Fruit fly (Drosophila melanogaster) whole organism, wandering third instar larva: ENCODE results near the gene gro.

Experiments used
- CG32264 ChIP-seq: fragments of 200-800 bp; sonication (Bioruptor generic); optimal IDR thresholded peaks from 2 replicates; lab custom pipeline; 2016; ENCODE audit warnings: missing biosample characterization, missing genetic modification characterization
- CG9705 ChIP-seq: fragments of 200-800 bp; sonication (Bioruptor generic); optimal IDR thresholded peaks from 2 replicates; lab custom pipeline; 2018; ENCODE audit warnings: missing biosample characterization, mild to moderate bottlenecking, missing genetic modification characterization
- CrebA ChIP-seq: fragments of 200-800 bp; sonication (Bioruptor generic); optimal IDR thresholded peaks from 2 replicates; lab custom pipeline; 2016; ENCODE audit warnings: missing biosample characterization, mild to moderate bottlenecking, missing genetic modification characterization, borderline replicate concordance
- Dfd ChIP-seq: fragments of >200 bp; optimal IDR thresholded peaks from 2 replicates; lab custom pipeline; 2017; ENCODE audit warnings: missing biosample characterization, missing genetic modification characterization
- Dif ChIP-seq: fragments of 200-275, 200-300 bp; sonication (Bioruptor generic); optimal IDR thresholded peaks from 2 replicates; lab custom pipeline; 2018; ENCODE audit warnings: missing biosample characterization, missing genetic modification characterization; ENCODE audit not compliant: partially characterized antibody
- GATAd ChIP-seq: sonication (Bioruptor generic); optimal IDR thresholded peaks from 2 replicates; lab custom pipeline; 2016; ENCODE audit warnings: missing biosample characterization, missing genetic modification characterization
- HLH106 ChIP-seq: fragments of 200-800 bp; optimal IDR thresholded peaks from 3 replicates; lab custom pipeline; 2019; ENCODE audit warnings: missing biosample characterization, mild to moderate bottlenecking, missing genetic modification characterization, moderate library complexity
- Hnf4 ChIP-seq: fragments of 200-800 bp; sonication (Bioruptor generic); optimal IDR thresholded peaks from 2 replicates; lab custom pipeline; 2016; ENCODE audit warnings: missing biosample characterization, mild to moderate bottlenecking, missing genetic modification characterization
- Hr78 ChIP-seq: fragments of >200 bp; optimal IDR thresholded peaks from 2 replicates; lab custom pipeline; 2017; ENCODE audit warnings: missing biosample characterization, missing genetic modification characterization
- Hr83 ChIP-seq: fragments of 200-300 bp; sonication (Bioruptor generic); optimal IDR thresholded peaks from 2 replicates; lab custom pipeline; 2016; ENCODE audit warnings: missing biosample characterization, mild to moderate bottlenecking, missing genetic modification characterization, moderate library complexity; ENCODE audit not compliant: poor library complexity, severe bottlenecking
- Jra ChIP-seq: sonication (Bioruptor generic); optimal IDR thresholded peaks from 2 replicates; lab custom pipeline; 2016; ENCODE audit warnings: missing biosample characterization, missing genetic modification characterization
- Mio ChIP-seq: sonication (Bioruptor generic); optimal IDR thresholded peaks from 2 replicates; lab custom pipeline; 2016; ENCODE audit warnings: missing biosample characterization, missing genetic modification characterization
- OdsH ChIP-seq: fragments of 200-800 bp; sonication (Bioruptor generic); optimal IDR thresholded peaks from 2 replicates; lab custom pipeline; 2016; ENCODE audit warnings: missing biosample characterization, mild to moderate bottlenecking, missing genetic modification characterization
- Rel ChIP-seq, 2 experiments: fragments of 200-800 bp; sonication (Bioruptor generic) in 1 of 2; optimal IDR thresholded peaks; 2 replicates in 1 of 2; 3 replicates in 1 of 2; lab custom pipeline; 2016 to 2019; ENCODE audit warnings: mild to moderate bottlenecking in 2 of 2, missing biosample characterization in 2 of 2, missing genetic modification characterization in 2 of 2, moderate library complexity in 1 of 2
- Sp1 ChIP-seq: fragments of 200-800 bp; sonication (Bioruptor generic); optimal IDR thresholded peaks from 3 replicates; lab custom pipeline; 2019; ENCODE audit warnings: missing biosample characterization, mild to moderate bottlenecking, missing genetic modification characterization, moderate library complexity
- Vsx2 ChIP-seq: fragments of 200-300, 225-300 bp; sonication (Bioruptor generic); optimal IDR thresholded peaks from 2 replicates; lab custom pipeline; 2018; ENCODE audit warnings: missing biosample characterization, missing genetic modification characterization; ENCODE audit not compliant: partially characterized antibody
- br ChIP-seq: fragments of 200-800 bp; sonication (Bioruptor generic); optimal IDR thresholded peaks from 2 replicates; lab custom pipeline; 2016; ENCODE audit warnings: missing biosample characterization, missing genetic modification characterization
- brk ChIP-seq: fragments of 200-800 bp; sonication (Bioruptor generic); optimal IDR thresholded peaks from 2 replicates; lab custom pipeline; 2016; ENCODE audit warnings: missing biosample characterization, mild to moderate bottlenecking, missing genetic modification characterization
- dl ChIP-seq, 2 experiments: fragments of 175-275, 200-275 bp in 1 of 2; fragments of 200-275 bp in 1 of 2; sonication (Bioruptor generic); optimal IDR thresholded peaks; lab custom pipeline; 2018; ENCODE audit warnings: mild to moderate bottlenecking in 2 of 2, missing biosample characterization in 2 of 2, missing genetic modification characterization in 2 of 2, moderate library complexity in 2 of 2; ENCODE audit not compliant: partially characterized antibody in 2 of 2, insufficient read depth in 1 of 2
- dmrt93B ChIP-seq: fragments of 200-800 bp; sonication (Bioruptor generic); optimal IDR thresholded peaks from 2 replicates; lab custom pipeline; 2018; ENCODE audit warnings: missing biosample characterization, mild to moderate bottlenecking, missing genetic modification characterization
- ey ChIP-seq: fragments of 200-800 bp; sonication (Bioruptor generic); optimal IDR thresholded peaks from 2 replicates; lab custom pipeline; 2016; ENCODE audit warnings: missing biosample characterization, missing genetic modification characterization
- foxo ChIP-seq, 2 experiments: fragments of 200-800 bp; sonication (Bioruptor generic); optimal IDR thresholded peaks; 2 replicates in 1 of 2; 3 replicates in 1 of 2; lab custom pipeline; 2016 to 2017; ENCODE audit warnings: missing biosample characterization in 2 of 2, missing genetic modification characterization in 2 of 2
- fru ChIP-seq: fragments of 200-800 bp; sonication (Bioruptor generic); optimal IDR thresholded peaks from 3 replicates; lab custom pipeline; 2016; ENCODE audit warnings: missing biosample characterization, mild to moderate bottlenecking, missing genetic modification characterization
- h ChIP-seq: fragments of 200-800 bp; sonication (Bioruptor generic); optimal IDR thresholded peaks from 3 replicates; lab custom pipeline; 2016; ENCODE audit warnings: missing biosample characterization, mild to moderate bottlenecking, missing genetic modification characterization
- jim ChIP-seq: fragments of 175-275, 200-325 bp; sonication (Bioruptor generic); optimal IDR thresholded peaks from 2 replicates; lab custom pipeline; 2016; ENCODE audit warnings: missing biosample characterization, mild to moderate bottlenecking, missing genetic modification characterization
- lola ChIP-seq: fragments of >200 bp; optimal IDR thresholded peaks from 2 replicates; lab custom pipeline; 2017; ENCODE audit warnings: missing biosample characterization, missing genetic modification characterization
- psq ChIP-seq: fragments of 200-800 bp; sonication (Bioruptor generic); optimal IDR thresholded peaks from 3 replicates; lab custom pipeline; 2017; ENCODE audit warnings: missing biosample characterization, mild to moderate bottlenecking, missing genetic modification characterization, moderate library complexity
- rgr ChIP-seq: fragments of 200-800 bp; sonication (Bioruptor generic); optimal IDR thresholded peaks from 3 replicates; lab custom pipeline; 2016; ENCODE audit warnings: missing biosample characterization, mild to moderate bottlenecking, missing genetic modification characterization
- sage ChIP-seq: fragments of 200-800 bp; sonication (Bioruptor generic); optimal IDR thresholded peaks from 2 replicates; lab custom pipeline; 2016; ENCODE audit warnings: missing biosample characterization, mild to moderate bottlenecking, missing genetic modification characterization
- sv ChIP-seq: fragments of 200-800 bp; sonication (Bioruptor generic); optimal IDR thresholded peaks from 3 replicates; lab custom pipeline; 2016; ENCODE audit warnings: missing biosample characterization, missing genetic modification characterization
- tai ChIP-seq: sonication (Bioruptor generic); optimal IDR thresholded peaks from 2 replicates; lab custom pipeline; 2016; ENCODE audit warnings: missing biosample characterization, missing genetic modification characterization
- woc ChIP-seq: sonication (Bioruptor generic); optimal IDR thresholded peaks from 2 replicates; lab custom pipeline; 2016; ENCODE audit warnings: missing biosample characterization, mild to moderate bottlenecking, missing genetic modification characterization

Gene gro

dm6 chr3R:26095551-26095950 is 54.0 kb downstream of the gro start:
- TF ChIP-seq dl (GFP tag; optimal IDR thresholded peaks at IDR 0.05; lab: Kevin White, UChicago; ENCODE audit: insufficient read depth in 1 of 2, partially characterized antibody in 2 of 2): no peak
- no peak for TF ChIP-seq Sp1 (GFP tag; lab: Kevin White, UChicago)
- TF ChIP-seq HLH106 (tag; lab: Kevin White, UChicago): no peak
- no peak for TF ChIP-seq tai
- no peak for TF ChIP-seq brk (GFP tag; lab: Kevin White, UChicago)
- no peak for TF ChIP-seq fru (GFP tag; lab: Kevin White, UChicago)
- TF ChIP-seq sage (GFP tag; lab: Kevin White, UChicago): no peak
- no peak for TF ChIP-seq Hr83
- TF ChIP-seq Hr78: no peak
- TF ChIP-seq jim (GFP tag; lab: Kevin White, UChicago): no peak
- no peak for TF ChIP-seq CrebA (GFP tag; lab: Kevin White, UChicago)
- TF ChIP-seq, all 38 proteins: peak for 0

dm6 chr3R:26096192-26096591 is 54.7 kb downstream of the gro start:
- TF ChIP-seq woc (GFP tag; lab: Kevin White, UChicago) (no peak), Dfd (GFP tag; lab: Kevin White, UChicago) (peak; percentile 96)

- no peak for TF ChIP-seq CrebA (GFP tag; lab: Kevin White, UChicago)
- TF ChIP-seq CG32264 (GFP tag; lab: Kevin White, UChicago): no peak
- peak; percentile 94 for TF ChIP-seq Vsx2 (GFP tag; lab: Kevin White, UChicago)
- peak in 1 of 2 experiments; percentile 79 for TF ChIP-seq foxo (GFP tag; optimal IDR thresholded peaks at IDR 0.05; lab: Kevin White, UChicago)
- TF ChIP-seq CG9705 (GFP tag; lab: Kevin White, UChicago): peak; percentile 9
- TF ChIP-seq Dif (GFP tag; lab: Kevin White, UChicago): peak; percentile 85
- peak; percentile 68 for TF ChIP-seq dmrt93B (GFP tag; lab: Kevin White, UChicago)
- no peak for TF ChIP-seq br (GFP tag; lab: Kevin White, UChicago)
- TF ChIP-seq Mio (GFP tag; lab: Kevin White, UChicago): no peak
- TF ChIP-seq sage (GFP tag; lab: Kevin White, UChicago): no peak
- peak; percentile 73 for TF ChIP-seq psq (GFP tag; lab: Kevin White, UChicago)
- TF ChIP-seq Hr83: peak; percentile 45
- no peak for TF ChIP-seq Hnf4
- TF ChIP-seq rgr (GFP tag; lab: Kevin White, UChicago): peak; percentile 39
- no peak for TF ChIP-seq GATAd
- peak; percentile 55 for TF ChIP-seq OdsH (GFP tag; lab: Kevin White, UChicago)
- TF ChIP-seq sv (GFP tag; lab: Kevin White, UChicago): peak; percentile 4
- no peak for TF ChIP-seq Rel (GFP tag; optimal IDR thresholded peaks at IDR 0.05; lab: Kevin White, UChicago)
- peak; percentile 25 for TF ChIP-seq Rel (tag; optimal IDR thresholded peaks at IDR 0.05; lab: Kevin White, UChicago)
- peak; percentile 88 for TF ChIP-seq HLH106 (tag; lab: Kevin White, UChicago)
- TF ChIP-seq Sp1 (GFP tag; lab: Kevin White, UChicago): peak; percentile 89
- peak; percentile 47 to 70 for TF ChIP-seq dl (GFP tag; optimal IDR thresholded peaks at IDR 0.05; lab: Kevin White, UChicago; ENCODE audit: insufficient read depth in 1 of 2, partially characterized antibody in 2 of 2)
- TF ChIP-seq fru (GFP tag; lab: Kevin White, UChicago): peak; percentile 29
Measured at dm6 chr3R:26098502-26099210, 57.1 kb downstream of the gro start, which contains the start of gene dysf. Gene dysf, minus strand, starts transcription at chr3R:26098711.

- TF ChIP-seq Hnf4: peak; percentile 43
- no peak for TF ChIP-seq dmrt93B (GFP tag; lab: Kevin White, UChicago)
- peak; percentile 27 for TF ChIP-seq rgr (GFP tag; lab: Kevin White, UChicago)
- TF ChIP-seq Jra (GFP tag; lab: Kevin White, UChicago): peak; percentile 26
- no peak for TF ChIP-seq Dfd (GFP tag; lab: Kevin White, UChicago)
- no peak for TF ChIP-seq Dif (GFP tag; lab: Kevin White, UChicago)
- TF ChIP-seq ey: peak; percentile 55
- TF ChIP-seq woc (GFP tag; lab: Kevin White, UChicago): peak; percentile 33
- no peak for TF ChIP-seq CrebA (GFP tag; lab: Kevin White, UChicago)
- peak; percentile 28 for TF ChIP-seq h (GFP tag; lab: Kevin White, UChicago)
- TF ChIP-seq tai: peak; percentile 5
- TF ChIP-seq brk (GFP tag; lab: Kevin White, UChicago): peak; percentile 27
- peak; percentile 16 for TF ChIP-seq fru (GFP tag; lab: Kevin White, UChicago)
- peak; percentile 52 for TF ChIP-seq br (GFP tag; lab: Kevin White, UChicago)
- no peak for TF ChIP-seq lola (GFP tag; lab: Kevin White, UChicago)
Measured at dm6 chr3R:26099238-26099637, 57.7 kb downstream of the gro start.
